Fruit fly (Drosophila melanogaster): ENCODE results near the gene LManIII.

- TF ChIP-seq salr (GFP tag; optimal IDR thresholded peaks at IDR 0.05) (peak; percentile 37 to 97), CG32006 (GFP tag; optimal IDR thresholded peaks at IDR 0.05) (peak; percentile 97), dac (GFP tag; optimal IDR thresholded peaks at IDR 0.05) (peak; percentile 82)
Measured at dm6 chr2L:8717618-8718336, 50.7 kb downstream of the LManIII start.

Data from whole organism, prepupa.